Worm (Caenorhabditis elegans) whole organism, mixed stage, embryonic: Measurements from ENCODE around the gene C05D10.4.

Experiments
- M03D4.4 ChIP-seq: sonication (generic microtip); optimal IDR thresholded peaks from 2 replicates; lab custom pipeline; 2017; ENCODE audit warnings: mild to moderate bottlenecking, missing genetic modification characterization, missing compliant biosample characterization
- bed-3 ChIP-seq: fragments of 200-800 bp; sonication (Bioruptor generic); optimal IDR thresholded peaks from 3 replicates; lab custom pipeline; 2018; ENCODE audit warnings: mild to moderate bottlenecking, missing genetic modification characterization, moderate library complexity, missing compliant biosample characterization
- ceh-39 ChIP-seq: fragments of 150-350 bp; optimal IDR thresholded peaks from 2 replicates; lab custom pipeline; 2014; ENCODE audit warnings: missing biosample characterization, missing genetic modification characterization
- ceh-43 ChIP-seq: fragments of 200-800 bp; sonication (Bioruptor generic); optimal IDR thresholded peaks from 2 replicates; lab custom pipeline; 2018; ENCODE audit warnings: mild to moderate bottlenecking, missing genetic modification characterization, moderate library complexity, missing compliant biosample characterization
- ceh-83 ChIP-seq: fragments of 200-800 bp; sonication (Bioruptor generic); optimal IDR thresholded peaks from 2 replicates; lab custom pipeline; 2018; ENCODE audit warnings: mild to moderate bottlenecking, missing genetic modification characterization, missing compliant biosample characterization
- ces-1 ChIP-seq: fragments of 150-350 bp; optimal IDR thresholded peaks from 2 replicates; lab custom pipeline; 2014; ENCODE audit warnings: missing biosample characterization, missing genetic modification reagents, missing genetic modification characterization
- cnd-1 ChIP-seq: fragments of 200-800 bp; sonication (Bioruptor generic); optimal IDR thresholded peaks from 2 replicates; lab custom pipeline; 2018; ENCODE audit warnings: mild to moderate bottlenecking, missing genetic modification characterization, missing compliant biosample characterization
- drap-1 ChIP-seq: fragments of 200-800 bp; sonication (Bioruptor generic); optimal IDR thresholded peaks from 3 replicates; lab custom pipeline; 2018; ENCODE audit warnings: mild to moderate bottlenecking, missing genetic modification characterization, missing compliant biosample characterization
- elt-1 ChIP-seq: sonication (generic microtip); optimal IDR thresholded peaks from 2 replicates; lab custom pipeline; 2017; ENCODE audit warnings: missing genetic modification characterization, mild to moderate bottlenecking, missing compliant biosample characterization, antibody characterized with exemption, moderate library complexity, borderline replicate concordance; ENCODE audit not compliant: insufficient read depth
- flh-1 ChIP-seq: fragments of 200-800 bp; sonication (Bioruptor generic); optimal IDR thresholded peaks from 2 replicates; lab custom pipeline; 2018; ENCODE audit warnings: mild to moderate bottlenecking, missing genetic modification characterization, moderate library complexity, missing compliant biosample characterization
- ham-2 ChIP-seq: fragments of 200-800 bp; sonication (Bioruptor generic); optimal IDR thresholded peaks from 2 replicates; lab custom pipeline; 2018; ENCODE audit warnings: mild to moderate bottlenecking, missing genetic modification characterization, missing compliant biosample characterization
- hlh-1 ChIP-seq: fragments of 150-350 bp; optimal IDR thresholded peaks from 2 replicates; lab custom pipeline; 2014; ENCODE audit warnings: missing biosample characterization, missing genetic modification reagents, missing genetic modification characterization
- lin-13 ChIP-seq: fragments of 150-350 bp; optimal IDR thresholded peaks from 2 replicates; lab custom pipeline; 2014; ENCODE audit warnings: missing biosample characterization, missing genetic modification characterization
- lin-32 ChIP-seq: fragments of 200-800 bp; sonication (Bioruptor generic); optimal IDR thresholded peaks from 2 replicates; lab custom pipeline; 2018; ENCODE audit warnings: mild to moderate bottlenecking, missing genetic modification characterization, missing compliant biosample characterization
- lsy-2 ChIP-seq: fragments of 150-350 bp; optimal IDR thresholded peaks from 2 replicates; lab custom pipeline; 2014; ENCODE audit warnings: missing biosample characterization, missing genetic modification characterization
- mab-5 ChIP-seq: fragments of 150-350 bp; optimal IDR thresholded peaks from 2 replicates; lab custom pipeline; 2014; ENCODE audit warnings: missing biosample characterization, missing genetic modification characterization
- mep-1 ChIP-seq: fragments of 150-350 bp; optimal IDR thresholded peaks from 2 replicates; lab custom pipeline; 2017; ENCODE audit warnings: missing biosample characterization, missing genetic modification reagents, missing genetic modification characterization, inconsistent platforms
- mls-2 ChIP-seq: sonication (generic microtip); optimal IDR thresholded peaks from 2 replicates; lab custom pipeline; 2016; ENCODE audit warnings: mild to moderate bottlenecking, missing genetic modification characterization, moderate library complexity, missing compliant biosample characterization
- nhr-12 ChIP-seq: fragments of 150-350 bp; optimal IDR thresholded peaks from 2 replicates; lab custom pipeline; 2014; ENCODE audit warnings: missing biosample characterization, missing genetic modification characterization
- nhr-237 ChIP-seq: fragments of 150-350 bp; optimal IDR thresholded peaks from 2 replicates; lab custom pipeline; 2014; ENCODE audit warnings: missing biosample characterization, missing genetic modification characterization
- nhr-28 ChIP-seq: fragments of 150-350 bp; optimal IDR thresholded peaks from 2 replicates; lab custom pipeline; 2014; ENCODE audit warnings: missing biosample characterization, missing genetic modification characterization
- nhr-76 ChIP-seq: sonication (generic microtip); optimal IDR thresholded peaks from 2 replicates; lab custom pipeline; 2017; ENCODE audit warnings: missing biosample characterization, missing genetic modification characterization
- sem-2 ChIP-seq: fragments of 200-800 bp; sonication (Bioruptor generic); optimal IDR thresholded peaks from 2 replicates; lab custom pipeline; 2018; ENCODE audit warnings: mild to moderate bottlenecking, missing genetic modification characterization, missing compliant biosample characterization
- sptf-1 ChIP-seq: sonication (generic microtip); optimal IDR thresholded peaks from 2 replicates; lab custom pipeline; 2017; ENCODE audit warnings: mild to moderate bottlenecking, missing genetic modification characterization, moderate library complexity, missing compliant biosample characterization
- tbx-8 ChIP-seq: fragments of 200-800 bp; sonication (Bioruptor generic); optimal IDR thresholded peaks from 2 replicates; lab custom pipeline; 2018; ENCODE audit warnings: mild to moderate bottlenecking, missing genetic modification characterization, moderate library complexity, missing compliant biosample characterization
- unc-120 ChIP-seq: sonication (generic microtip); optimal IDR thresholded peaks from 2 replicates; lab custom pipeline; 2017; ENCODE audit warnings: missing genetic modification characterization, missing compliant biosample characterization; ENCODE audit not compliant: poor library complexity, severe bottlenecking
- unc-62 ChIP-seq: fragments of 150-350 bp; optimal IDR thresholded peaks from 2 replicates; lab custom pipeline; 2014; ENCODE audit warnings: missing biosample characterization, missing genetic modification reagents, missing genetic modification characterization
- zip-8 ChIP-seq: fragments of 150-350 bp; optimal IDR thresholded peaks from 2 replicates; lab custom pipeline; 2014; ENCODE audit warnings: missing biosample characterization, missing genetic modification characterization
- ztf-11 ChIP-seq: fragments of 150-350 bp; optimal IDR thresholded peaks from 2 replicates; lab custom pipeline; 2014; ENCODE audit warnings: missing biosample characterization, missing genetic modification characterization

Gene C05D10.4

DNA sequence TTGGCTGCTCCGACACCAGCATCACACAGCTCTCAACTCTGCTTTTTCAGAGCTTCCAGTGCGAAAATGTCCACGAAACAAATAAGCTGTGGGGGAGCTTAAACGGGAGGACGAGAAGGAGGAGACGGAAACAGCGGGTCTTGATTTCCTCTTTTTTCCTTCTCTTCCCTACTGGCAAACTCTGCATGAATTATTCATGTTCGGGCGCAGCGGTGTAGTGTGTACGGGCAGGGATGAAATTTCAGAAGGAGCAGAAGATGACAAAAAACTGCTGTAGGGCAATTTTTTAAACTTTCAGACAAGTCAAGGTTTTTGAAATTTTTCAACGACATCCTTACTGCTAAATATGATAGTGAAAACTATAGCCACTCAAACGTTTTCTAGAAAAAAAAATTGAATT lies 36.7 kb upstream of the C05D10.4 start:
- TF ChIP-seq nhr-12 (tag; lab: Kevin White, UChicago) = no peak
- TF ChIP-seq ceh-39 = no peak
- TF ChIP-seq flh-1 = no peak

DNA sequence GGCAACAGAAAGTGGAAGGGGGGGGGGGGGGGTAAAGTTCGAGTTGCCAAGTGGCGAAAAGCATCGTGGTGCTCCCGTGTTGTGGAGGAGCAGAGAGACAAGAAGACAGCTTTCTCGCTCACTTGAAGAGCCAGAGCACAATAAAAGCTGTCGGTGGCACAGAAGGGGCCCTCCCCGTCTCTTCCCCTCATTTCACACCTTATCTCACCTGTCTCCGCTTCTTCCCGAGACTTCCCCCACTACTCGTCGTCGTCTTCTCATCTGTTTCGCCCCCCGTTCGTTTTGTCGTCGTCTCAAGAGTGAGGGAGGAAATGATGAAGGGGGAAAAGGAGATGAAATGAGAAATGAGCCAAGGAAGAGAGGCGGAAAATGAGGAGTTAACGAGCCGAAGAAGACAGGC lies 35.8 kb upstream of the C05D10.4 start:
- peak; percentile 43 for TF ChIP-seq M03D4.4
- peak; percentile 2 for TF ChIP-seq sptf-1
- TF ChIP-seq ces-1 = peak; percentile 21
- TF ChIP-seq cnd-1 (tag; lab: Kevin White, UChicago) = peak; percentile 15
- peak; percentile 86 for TF ChIP-seq unc-62
- no peak for TF ChIP-seq ztf-11 (tag; lab: Kevin White, UChicago)
- no peak for TF ChIP-seq drap-1
- peak; percentile 4 for TF ChIP-seq mls-2 (tag; lab: Kevin White, UChicago)
- peak; percentile 72 for TF ChIP-seq hlh-1
- peak; percentile 91 for TF ChIP-seq unc-120

DNA sequence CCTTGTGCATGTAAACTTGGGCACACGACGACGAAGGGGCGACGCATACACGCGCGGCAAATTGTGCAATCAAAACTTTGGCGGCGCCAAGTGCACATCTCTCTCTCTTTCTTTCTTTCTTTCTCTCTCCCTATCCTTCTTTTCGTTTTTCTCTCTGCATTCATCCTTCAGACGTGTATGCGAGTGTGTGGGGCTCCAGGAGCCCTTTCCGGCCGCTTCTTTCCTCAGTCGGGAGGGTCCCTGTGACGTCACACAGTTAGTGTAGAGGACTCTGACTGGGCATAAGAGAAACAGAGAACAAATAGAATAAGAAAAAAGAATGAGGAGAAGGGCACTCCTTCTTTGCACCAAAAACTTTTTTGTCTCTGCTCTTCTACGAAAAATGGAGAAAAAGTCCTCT lies 34.8 kb upstream of the C05D10.4 start:
- peak; percentile 1 for TF ChIP-seq mep-1
- peak; percentile 72 for TF ChIP-seq ces-1
- TF ChIP-seq unc-120 = peak; percentile 80
- no peak for TF ChIP-seq nhr-76 (tag; lab: Kevin White, UChicago)

DNA sequence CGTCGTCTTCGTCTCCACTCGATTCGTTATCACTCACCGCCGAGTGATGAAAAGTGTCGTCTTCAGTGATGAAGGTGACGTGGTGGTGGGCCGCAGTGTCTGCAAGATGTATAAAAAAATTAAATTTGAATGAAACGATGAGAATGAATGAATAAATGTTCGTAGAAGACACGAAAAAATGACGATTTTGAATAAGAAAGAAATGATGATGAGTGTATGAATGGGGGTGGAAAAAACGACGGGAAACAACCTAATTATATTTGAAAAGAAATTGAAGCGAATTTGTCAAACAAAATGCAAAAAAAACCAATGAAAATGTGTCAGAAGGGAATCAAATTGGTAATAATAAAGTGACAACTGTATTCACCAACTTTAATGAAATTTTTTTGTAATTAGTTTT lies 33.5 kb upstream of the C05D10.4 start, which contains the start of gene mvk-1:
Gene mvk-1, minus strand, starts transcription at position 101 of the 400 bp plus-strand sequence.
- no peak for TF ChIP-seq bed-3
- TF ChIP-seq cnd-1 (tag; lab: Kevin White, UChicago) = no peak
- no peak for TF ChIP-seq drap-1
- no peak for TF ChIP-seq ceh-39
- no peak for TF ChIP-seq unc-62
- no peak for TF ChIP-seq nhr-237 (tag; lab: Kevin White, UChicago)
- TF ChIP-seq M03D4.4 = no peak
- no peak for TF ChIP-seq zip-8
- no peak for TF ChIP-seq sem-2 (GFP tag; lab: Kevin White, UChicago)
- TF ChIP-seq flh-1 = no peak
- no peak for TF ChIP-seq lin-32 (GFP tag; lab: Kevin White, UChicago)

DNA sequence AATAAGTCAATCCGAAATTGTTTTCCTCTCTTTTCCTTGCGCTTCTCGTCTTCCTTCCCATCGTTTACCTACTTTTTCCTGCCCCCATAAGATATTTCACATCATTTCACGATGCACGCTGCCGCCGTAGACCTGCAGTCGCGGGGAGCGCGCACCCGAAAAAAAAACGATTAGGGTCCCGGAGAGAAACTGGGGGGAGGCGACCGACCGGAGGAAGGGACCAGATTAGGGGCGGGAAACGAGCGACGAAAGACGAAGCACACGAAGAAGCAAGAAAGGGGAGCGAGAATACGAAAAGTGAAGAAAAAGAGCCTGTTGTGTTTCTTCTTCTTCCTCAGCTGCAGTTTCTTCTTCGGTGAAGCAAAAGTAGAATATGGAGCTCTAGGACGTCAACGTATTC lies 32.5 kb upstream of the C05D10.4 start:
- no peak for TF ChIP-seq nhr-28 (tag; lab: Kevin White, UChicago)
- TF ChIP-seq elt-1 (tag; lab: Kevin White, UChicago) = no peak
- no peak for TF ChIP-seq mab-5 (tag; lab: Kevin White, UChicago)
- TF ChIP-seq bed-3 = no peak
- TF ChIP-seq ces-1 = peak; percentile 31

DNA sequence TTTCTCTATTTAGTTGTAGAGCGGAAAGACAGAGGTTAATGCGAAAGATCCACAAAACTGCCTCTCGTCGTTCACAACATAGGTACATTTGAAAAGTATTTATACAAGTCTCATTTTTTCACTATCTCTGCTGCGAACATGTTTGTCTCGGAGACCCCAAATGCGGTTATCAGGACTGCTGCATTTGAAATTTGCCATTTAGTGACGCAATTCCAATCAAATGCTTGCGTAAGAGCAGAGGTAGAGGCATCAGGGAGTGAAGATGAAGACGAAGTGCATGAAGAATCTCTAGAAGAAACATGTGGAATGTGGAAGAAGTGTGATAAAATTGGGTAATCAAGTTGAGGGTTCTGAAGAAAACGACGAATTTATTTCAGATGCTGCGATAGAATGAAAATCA lies 31.4 kb upstream of the C05D10.4 start:
- TF ChIP-seq zip-8 = peak; percentile 92
- no peak for TF ChIP-seq ham-2 (GFP tag; lab: Kevin White, UChicago)
- TF ChIP-seq lsy-2 (tag; lab: Kevin White, UChicago) = no peak
- no peak for TF ChIP-seq mls-2 (tag; lab: Kevin White, UChicago)
- TF ChIP-seq drap-1 = no peak
- no peak for TF ChIP-seq lin-13 (tag; lab: Kevin White, UChicago)

DNA sequence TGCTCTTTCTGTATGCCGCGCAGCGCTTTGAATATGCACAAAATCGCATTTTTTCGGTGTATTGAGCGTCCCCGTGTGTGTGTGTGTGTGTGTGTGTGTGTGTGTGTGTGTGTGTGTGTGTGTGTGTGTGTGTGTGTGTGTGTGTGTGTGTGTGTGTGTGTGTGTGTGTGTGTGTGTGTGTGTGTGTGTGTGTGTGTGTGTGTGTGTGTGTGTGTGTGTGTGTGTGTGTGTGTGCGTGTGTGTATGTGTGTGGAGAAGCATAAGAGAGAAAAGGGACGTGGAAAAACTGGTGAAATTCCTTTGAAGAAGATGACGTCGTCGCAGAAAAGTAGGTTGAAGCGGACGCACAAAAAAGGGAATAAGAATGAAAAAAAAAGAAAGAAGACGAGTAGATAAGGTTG lies 30.7 kb upstream of the C05D10.4 start:
- TF ChIP-seq tbx-8 (GFP tag; lab: Kevin White, UChicago) (peak; percentile 32), sptf-1 (peak; percentile 88), mls-2 (tag; lab: Kevin White, UChicago) (peak; percentile 70), cnd-1 (tag; lab: Kevin White, UChicago) (peak; percentile 83), lin-32 (GFP tag; lab: Kevin White, UChicago) (peak; percentile 56), ceh-83 (GFP tag; lab: Kevin White, UChicago) (peak; percentile 26), flh-1 (peak; percentile 23), sem-2 (GFP tag; lab: Kevin White, UChicago) (peak; percentile 63), bed-3 (peak; percentile 26), ceh-43 (peak; percentile 53), M03D4.4 (peak; percentile 81), ham-2 (GFP tag; lab: Kevin White, UChicago) (peak; percentile 9), drap-1 (peak; percentile 77)
